Worm (Caenorhabditis elegans): Measurements from ENCODE around the gene T09D3.8.

T09D3.8 gene

ce11 chrV:5329677-5330266 is 35.2 kb upstream of the T09D3.8 start:
- TF ChIP-seq ceh-31 (tag; optimal IDR thresholded peaks at IDR 0.05) (peak; percentile 1), rnt-1 (tag; optimal IDR thresholded peaks at IDR 0.05) (peak; percentile 20), dve-1 (tag; optimal IDR thresholded peaks at IDR 0.05) (peak; percentile 5), sox-4 (tag; optimal IDR thresholded peaks at IDR 0.05) (peak; percentile 24), elt-4 (tag; optimal IDR thresholded peaks at IDR 0.05) (no peak), pros-1 (tag; optimal IDR thresholded peaks at IDR 0.05) (no peak), fax-1 (tag; optimal IDR thresholded peaks at IDR 0.05) (no peak), lin-11 (tag; optimal IDR thresholded peaks at IDR 0.05) (no peak), ceh-19 (GFP tag; optimal IDR thresholded peaks at IDR 0.05) (peak; percentile 7), hlh-6 (tag; optimal IDR thresholded peaks at IDR 0.05) (no peak), ceh-18 (tag; optimal IDR thresholded peaks at IDR 0.05) (peak; percentile 22), tbx-2 (tag; optimal IDR thresholded peaks at IDR 0.05) (no peak), ahr-1 (tag; optimal IDR thresholded peaks at IDR 0.05) (no peak), ceh-30 (tag; optimal IDR thresholded peaks at IDR 0.05) (no peak), eyg-1 (tag; optimal IDR thresholded peaks at IDR 0.05) (no peak), pha-2 (tag; optimal IDR thresholded peaks at IDR 0.05) (no peak), dmd-4 (tag; optimal IDR thresholded peaks at IDR 0.05; ENCODE audit: borderline replicate concordance) (no peak), ceh-2 (tag; optimal IDR thresholded peaks at IDR 0.05) (no peak), sdc-2 (tag; optimal IDR thresholded peaks at IDR 0.05) (no peak)

ce11 chrV:5330967-5331366 is 34.0 kb upstream of the T09D3.8 start, which contains the start of gene srg-26:
TSS of gene srg-26 (plus strand) at chrV:5331267.
- TF ChIP-seq nhr-232 (tag; optimal IDR thresholded peaks at IDR 0.05): no peak
- no peak for TF ChIP-seq sox-4 (tag; optimal IDR thresholded peaks at IDR 0.05)
- TF ChIP-seq unc-3 (GFP tag; conservative IDR thresholded peaks at IDR 0.05): no peak
- TF ChIP-seq unc-3 (tag; optimal IDR thresholded peaks at IDR 0.05): no peak
- no peak for TF ChIP-seq fkh-6 (tag; optimal IDR thresholded peaks at IDR 0.05)

- TF ChIP-seq lin-11 (tag; optimal IDR thresholded peaks at IDR 0.05) (no peak), rnt-1 (tag; optimal IDR thresholded peaks at IDR 0.05) (no peak), dmd-4 (tag; optimal IDR thresholded peaks at IDR 0.05; ENCODE audit: borderline replicate concordance) (no peak), nhr-232 (tag; optimal IDR thresholded peaks at IDR 0.05) (no peak), hlh-13 (GFP tag; optimal IDR thresholded peaks at IDR 0.05) (no peak), hlh-6 (tag; optimal IDR thresholded peaks at IDR 0.05) (no peak), nfya-1 (tag; optimal IDR thresholded peaks at IDR 0.05) (no peak), ttx-3 (tag; optimal IDR thresholded peaks at IDR 0.05) (no peak), pax-1 (tag; optimal IDR thresholded peaks at IDR 0.05) (no peak), ztf-16 (tag; optimal IDR thresholded peaks at IDR 0.05) (no peak), fkh-6 (tag; optimal IDR thresholded peaks at IDR 0.05) (no peak), elt-4 (tag; optimal IDR thresholded peaks at IDR 0.05) (no peak), hlh-15 (tag; optimal IDR thresholded peaks at IDR 0.05) (no peak), sox-2 (GFP tag; IDR thresholded peaks at IDR 0.05) (no peak), madf-2 (tag; optimal IDR thresholded peaks at IDR 0.05) (no peak), ceh-34 (tag; optimal IDR thresholded peaks at IDR 0.05) (no peak), Y22D7AL.16 (tag; optimal IDR thresholded peaks at IDR 0.05) (no peak)
These were observed 30.4 kb upstream of the T09D3.8 start, which contains the start of gene srg-28 for ce11 chrV:5334588-5334987. TSS of gene srg-28 (plus strand) at chrV:5334888.

- TF ChIP-seq fkh-10 (GFP tag; optimal IDR thresholded peaks at IDR 0.05): no peak
- no peak for TF ChIP-seq madf-2 (tag; optimal IDR thresholded peaks at IDR 0.05)
- TF ChIP-seq ceh-18 (tag; optimal IDR thresholded peaks at IDR 0.05): no peak
- no peak for TF ChIP-seq syd-9 (tag; optimal IDR thresholded peaks at IDR 0.05)
- no peak for TF ChIP-seq unc-42 (tag; optimal IDR thresholded peaks at IDR 0.05)
- no peak for TF ChIP-seq lin-11 (tag; optimal IDR thresholded peaks at IDR 0.05)
- TF ChIP-seq unc-3 (GFP tag; conservative IDR thresholded peaks at IDR 0.05): no peak
- no peak for TF ChIP-seq unc-3 (tag; optimal IDR thresholded peaks at IDR 0.05)
- TF ChIP-seq sox-2 (GFP tag; IDR thresholded peaks at IDR 0.05): no peak
- TF ChIP-seq hlh-8 (tag; optimal IDR thresholded peaks at IDR 0.05): no peak
- TF ChIP-seq pax-1 (tag; optimal IDR thresholded peaks at IDR 0.05): no peak
These were observed 28.1 kb upstream of the T09D3.8 start, which contains the start of gene srg-29 for ce11 chrV:5336884-5337283. TSS of gene srg-29 (plus strand) at chrV:5337184.
